Worm (Caenorhabditis elegans) whole organism, mixed stage, embryonic: ENCODE data around the gene isw-1.

Experiments
- ceh-39 ChIP-seq: fragments of 150-350 bp; optimal IDR thresholded peaks from 2 replicates; lab custom pipeline; 2014; ENCODE audit warnings: missing biosample characterization, missing genetic modification characterization
- elt-3 ChIP-seq: fragments of 150-350 bp; optimal IDR thresholded peaks from 2 replicates; lab custom pipeline; 2014; ENCODE audit warnings: missing biosample characterization, missing genetic modification characterization
- lsy-2 ChIP-seq: fragments of 150-350 bp; optimal IDR thresholded peaks from 2 replicates; lab custom pipeline; 2014; ENCODE audit warnings: missing biosample characterization, missing genetic modification characterization
- nhr-12 ChIP-seq: fragments of 150-350 bp; optimal IDR thresholded peaks from 2 replicates; lab custom pipeline; 2014; ENCODE audit warnings: missing biosample characterization, missing genetic modification characterization
- nhr-237 ChIP-seq: fragments of 150-350 bp; optimal IDR thresholded peaks from 2 replicates; lab custom pipeline; 2014; ENCODE audit warnings: missing biosample characterization, missing genetic modification characterization
- pha-4 ChIP-seq: fragments of 150-350 bp; optimal IDR thresholded peaks from 2 replicates; lab custom pipeline; 2018; ENCODE audit warnings: missing biosample characterization, missing genetic modification reagents, missing genetic modification characterization
- unc-39 ChIP-seq: fragments of 150-350 bp; optimal IDR thresholded peaks from 2 replicates; lab custom pipeline; 2014; ENCODE audit warnings: missing biosample characterization, missing genetic modification characterization
- unc-62 ChIP-seq: fragments of 150-350 bp; optimal IDR thresholded peaks from 2 replicates; lab custom pipeline; 2014; ENCODE audit warnings: missing biosample characterization, missing genetic modification reagents, missing genetic modification characterization

DNA sequence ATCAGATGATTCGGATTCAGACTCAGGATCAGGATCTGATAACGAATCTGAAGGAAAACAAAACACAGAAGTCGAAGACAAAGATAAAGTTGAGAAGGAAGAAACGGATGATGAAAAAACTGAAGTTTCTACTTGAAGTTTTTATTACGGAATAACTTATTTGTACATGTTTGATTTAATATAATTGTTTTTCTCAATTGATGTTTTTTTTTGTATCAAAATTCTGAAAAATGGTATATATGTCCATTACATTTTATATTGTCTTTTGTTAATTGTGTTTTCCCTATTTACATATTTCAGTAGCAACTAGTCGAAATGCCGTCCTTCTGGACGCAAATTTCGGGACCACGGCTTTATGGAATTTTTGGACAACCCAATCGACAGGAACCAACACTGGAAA lies 13.2 kb upstream of the isw-1 start, which contains the start of gene F37A4.1:
- TF ChIP-seq ceh-39 (tag; lab: Kevin White, UChicago), result no peak
- TF ChIP-seq nhr-237, result no peak
- no peak for TF ChIP-seq lsy-2 (tag; lab: Kevin White, UChicago)
- no peak for TF ChIP-seq elt-3
- TF ChIP-seq unc-39 (tag; lab: Kevin White, UChicago), result no peak
- no peak for TF ChIP-seq unc-62 (GFP tag; lab: Kevin White, UChicago)
- TF ChIP-seq nhr-12 (tag; lab: Kevin White, UChicago), result no peak
- TF ChIP-seq pha-4, result no peak
